Fruit fly (Drosophila melanogaster): Measurements from ENCODE around the gene CG45080.

DNA sequence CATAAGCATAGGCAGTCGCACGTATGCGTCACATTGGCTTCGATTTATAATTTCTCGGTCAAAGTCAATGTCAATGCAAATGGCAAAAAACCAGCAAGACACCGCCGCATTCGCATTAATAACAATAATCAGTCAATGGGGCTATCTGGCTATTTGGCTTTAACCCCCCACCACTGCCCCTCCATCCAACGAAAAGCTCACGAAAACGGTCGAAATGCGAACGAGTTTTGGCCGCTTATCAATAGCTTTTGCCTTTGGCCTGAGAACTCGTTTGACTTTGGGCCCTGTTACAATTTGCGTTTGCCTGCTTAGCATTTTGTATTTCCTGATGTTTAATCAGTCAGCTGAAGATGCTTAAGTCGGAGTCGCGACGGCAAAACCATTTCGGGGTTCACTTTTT, 45.6 kb downstream of the CG45080 start:
- TF ChIP-seq Dfd (GFP tag; optimal IDR thresholded peaks at IDR 0.05) (no peak), Hr78 (GFP tag; optimal IDR thresholded peaks at IDR 0.05) (no peak), Sp1 (GFP tag; optimal IDR thresholded peaks at IDR 0.05) (no peak), jim (GFP tag; optimal IDR thresholded peaks at IDR 0.05) (no peak), CG32264 (GFP tag; optimal IDR thresholded peaks at IDR 0.05) (no peak)
